Worm (Caenorhabditis elegans): ENCODE results near the gene F19G12.11.

The F19G12.11 gene

DNA sequence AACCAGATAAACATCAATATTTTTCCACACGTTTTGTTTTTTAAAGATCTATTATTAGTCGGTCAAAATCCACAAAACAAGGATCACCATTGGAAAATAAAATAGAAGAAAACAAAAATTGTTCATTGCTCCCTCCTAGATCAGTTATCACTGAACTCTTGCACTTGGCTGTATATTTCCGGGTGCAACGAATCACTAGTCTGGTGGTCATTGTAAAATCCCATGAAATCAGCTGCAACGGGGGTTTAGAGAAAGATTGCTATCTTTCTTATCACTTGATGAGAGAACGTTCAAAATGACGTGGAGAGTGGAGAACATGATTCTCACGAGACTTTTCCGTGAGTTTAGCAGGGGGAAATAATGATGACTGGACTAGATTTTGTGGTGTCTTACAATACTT lies 30.5 kb downstream of the F19G12.11 start:
- no peak for TF ChIP-seq M03D4.4 (tag; optimal IDR thresholded peaks at IDR 0.05)
- TF ChIP-seq mep-1 (tag; optimal IDR thresholded peaks at IDR 0.05): no peak
- no peak for TF ChIP-seq ztf-11 (tag; optimal IDR thresholded peaks at IDR 0.05)
- TF ChIP-seq lin-32 (GFP tag; optimal IDR thresholded peaks at IDR 0.05): no peak
- no peak for TF ChIP-seq nhr-76 (tag; optimal IDR thresholded peaks at IDR 0.05)
- no peak for TF ChIP-seq lin-13 (tag; optimal IDR thresholded peaks at IDR 0.05)
- TF ChIP-seq elt-3 (tag; optimal IDR thresholded peaks at IDR 0.05): no peak
- TF ChIP-seq pha-4 (tag; optimal IDR thresholded peaks at IDR 0.05): no peak
- no peak for TF ChIP-seq ceh-43 (GFP tag; optimal IDR thresholded peaks at IDR 0.05)

ce11 chrX:1394437-1394836 lies 31.9 kb downstream of the F19G12.11 start:
- TF ChIP-seq elt-3 (tag; optimal IDR thresholded peaks at IDR 0.05) (no peak), mab-5 (tag; optimal IDR thresholded peaks at IDR 0.05) (no peak), lsy-2 (tag; optimal IDR thresholded peaks at IDR 0.05) (no peak), nhr-76 (tag; optimal IDR thresholded peaks at IDR 0.05) (no peak), sptf-1 (tag; optimal IDR thresholded peaks at IDR 0.05) (no peak), unc-62 (GFP tag; optimal IDR thresholded peaks at IDR 0.05) (no peak)

DNA sequence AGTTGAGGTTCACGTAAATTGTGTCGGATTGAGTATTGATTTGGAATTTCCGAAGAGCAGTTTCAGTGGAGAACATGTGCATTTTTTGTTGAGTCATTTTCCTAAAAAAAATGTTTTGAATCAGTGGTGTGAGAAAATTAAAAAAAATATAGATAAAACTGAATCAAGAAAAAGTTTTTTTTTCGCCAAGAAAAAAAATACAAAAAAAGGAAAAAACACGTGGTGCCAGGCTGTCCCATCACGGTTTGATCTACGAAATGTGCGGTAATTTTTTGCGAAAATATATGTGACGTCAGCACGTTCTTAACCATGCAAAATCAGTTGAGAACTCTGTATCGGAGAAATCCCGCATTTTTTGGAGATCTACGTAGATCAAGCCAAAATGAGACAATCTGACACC lies 32.4 kb downstream of the F19G12.11 start, which contains the start of gene F56C3.9:
Gene F56C3.9, minus strand, starts transcription at position 101 of the 400 bp plus-strand sequence.
- TF ChIP-seq mls-2 (tag; optimal IDR thresholded peaks at IDR 0.05): no peak
- no peak for TF ChIP-seq mep-1 (tag; optimal IDR thresholded peaks at IDR 0.05)
- no peak for TF ChIP-seq ceh-43 (GFP tag; optimal IDR thresholded peaks at IDR 0.05)
- no peak for TF ChIP-seq cnd-1 (tag; optimal IDR thresholded peaks at IDR 0.05)
- TF ChIP-seq drap-1 (GFP tag; optimal IDR thresholded peaks at IDR 0.05): no peak
- no peak for TF ChIP-seq mab-5 (tag; optimal IDR thresholded peaks at IDR 0.05)
- TF ChIP-seq hlh-1 (tag; optimal IDR thresholded peaks at IDR 0.05): no peak
- TF ChIP-seq unc-62 (GFP tag; optimal IDR thresholded peaks at IDR 0.05): no peak
- no peak for TF ChIP-seq pha-4 (tag; optimal IDR thresholded peaks at IDR 0.05)
- TF ChIP-seq ztf-11 (tag; optimal IDR thresholded peaks at IDR 0.05): no peak
- no peak for TF ChIP-seq zip-8 (tag; optimal IDR thresholded peaks at IDR 0.05)
- TF ChIP-seq unc-120 (tag; optimal IDR thresholded peaks at IDR 0.05; ENCODE audit: poor library complexity, severe bottlenecking): no peak
- TF ChIP-seq sptf-1 (tag; optimal IDR thresholded peaks at IDR 0.05): no peak
- no peak for TF ChIP-seq ceh-39 (tag; optimal IDR thresholded peaks at IDR 0.05)
- no peak for TF ChIP-seq ces-1 (GFP tag; optimal IDR thresholded peaks at IDR 0.05)
- no peak for TF ChIP-seq elt-1 (tag; optimal IDR thresholded peaks at IDR 0.05; ENCODE audit: borderline replicate concordance, insufficient read depth)
- TF ChIP-seq snpc-4 (tag; optimal IDR thresholded peaks at IDR 0.05): no peak
- TF ChIP-seq bed-3 (GFP tag; optimal IDR thresholded peaks at IDR 0.05): no peak
- no peak for TF ChIP-seq nhr-2 (tag; optimal IDR thresholded peaks at IDR 0.05)
- TF ChIP-seq nhr-76 (tag; optimal IDR thresholded peaks at IDR 0.05): no peak

DNA sequence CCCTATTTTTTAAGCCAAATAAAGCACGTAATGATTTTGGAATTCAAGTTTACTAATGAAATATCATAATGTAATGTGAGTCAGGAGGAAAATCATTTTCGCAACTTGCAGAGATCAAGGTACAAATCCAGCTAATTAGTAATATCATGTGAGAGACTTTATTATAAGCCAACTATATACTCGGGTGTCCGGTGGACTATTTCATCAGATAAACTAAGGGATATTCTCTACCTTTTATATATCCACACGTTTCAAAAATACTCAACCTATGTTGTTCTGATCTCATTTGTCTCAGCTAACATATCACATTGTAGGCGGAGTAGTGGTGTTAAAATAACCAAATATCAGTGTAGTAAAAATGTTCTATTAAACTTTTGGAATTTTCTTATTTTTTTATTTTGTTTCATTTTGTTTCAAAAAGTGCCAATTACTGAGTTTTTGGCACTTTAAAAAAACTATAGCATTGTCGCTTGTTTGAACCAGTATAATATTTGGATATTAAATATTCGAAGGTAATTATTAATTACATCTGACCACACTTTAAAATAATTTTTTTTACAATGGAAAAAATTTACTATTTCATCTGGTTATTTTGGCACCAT lies 36.8 kb downstream of the F19G12.11 start:
- TF ChIP-seq elt-3 (tag; optimal IDR thresholded peaks at IDR 0.05) (peak; percentile 74), ces-1 (GFP tag; optimal IDR thresholded peaks at IDR 0.05) (peak; percentile 62), lin-13 (tag; optimal IDR thresholded peaks at IDR 0.05) (no peak), nhr-237 (tag; optimal IDR thresholded peaks at IDR 0.05) (peak; percentile 89), ceh-39 (tag; optimal IDR thresholded peaks at IDR 0.05) (no peak)

DNA sequence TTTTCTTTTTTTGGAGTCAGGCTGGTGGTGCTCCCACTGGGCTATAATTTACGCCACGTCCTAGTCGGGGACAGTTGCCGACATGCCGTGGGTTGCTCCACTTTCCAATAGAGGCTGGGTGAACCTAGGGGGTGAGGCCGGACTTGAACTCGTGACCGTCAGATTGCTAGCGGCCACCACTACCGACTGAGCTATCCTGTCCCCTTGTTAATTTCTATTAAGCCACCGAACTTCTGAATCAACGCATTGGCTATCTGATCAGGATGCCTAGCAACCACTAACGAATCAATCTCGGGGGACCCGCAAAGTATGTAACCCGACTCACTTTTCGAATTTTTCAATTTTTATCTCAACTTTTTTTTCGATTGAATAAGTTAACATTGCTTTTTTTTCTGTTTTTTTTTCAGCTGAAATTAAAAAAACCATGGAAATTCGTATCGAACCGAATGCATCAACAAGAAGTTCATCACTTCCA lies 39.4 kb downstream of the F19G12.11 start, which contains the start of gene F56C3.1:
Gene F56C3.1, plus strand, starts transcription at position 425 of the 475 bp plus-strand sequence.
- TF ChIP-seq ceh-39 (tag; optimal IDR thresholded peaks at IDR 0.05) (no peak), sptf-1 (tag; optimal IDR thresholded peaks at IDR 0.05) (no peak), elt-3 (tag; optimal IDR thresholded peaks at IDR 0.05) (no peak), mep-1 (tag; optimal IDR thresholded peaks at IDR 0.05) (no peak), nhr-12 (tag; optimal IDR thresholded peaks at IDR 0.05) (no peak), lin-13 (tag; optimal IDR thresholded peaks at IDR 0.05) (no peak), sem-2 (GFP tag; optimal IDR thresholded peaks at IDR 0.05) (no peak), ztf-11 (tag; optimal IDR thresholded peaks at IDR 0.05) (no peak), unc-120 (tag; optimal IDR thresholded peaks at IDR 0.05; ENCODE audit: poor library complexity, severe bottlenecking) (no peak), nhr-76 (tag; optimal IDR thresholded peaks at IDR 0.05) (no peak), ham-2 (GFP tag; optimal IDR thresholded peaks at IDR 0.05) (no peak), unc-39 (tag; optimal IDR thresholded peaks at IDR 0.05) (no peak), unc-62 (GFP tag; optimal IDR thresholded peaks at IDR 0.05) (no peak), nhr-28 (tag; optimal IDR thresholded peaks at IDR 0.05) (no peak), cnd-1 (tag; optimal IDR thresholded peaks at IDR 0.05) (no peak), nhr-237 (tag; optimal IDR thresholded peaks at IDR 0.05) (no peak), tbx-8 (GFP tag; optimal IDR thresholded peaks at IDR 0.05) (no peak)
